Worm (Caenorhabditis elegans) whole organism, L4 larva: ENCODE data around the gene tat-3.

ENCODE experiments used
- F26F4.8 ChIP-seq: fragments of 200-800 bp; sonication (Bioruptor generic); conservative IDR thresholded peaks from 2 replicates; pipeline ENCODE4 v1.3.6; 2022; ENCODE audit warnings: missing genetic modification characterization, missing compliant biosample characterization
- F37D6.2 ChIP-seq: sonication (generic microtip); optimal IDR thresholded peaks from 2 replicates; lab custom pipeline; 2016; ENCODE audit warnings: mild to moderate bottlenecking, missing genetic modification characterization, missing compliant biosample characterization
- F49E8.2 ChIP-seq: sonication (generic microtip); optimal IDR thresholded peaks from 2 replicates; lab custom pipeline; 2016; ENCODE audit warnings: missing compliant biosample characterization, mild to moderate bottlenecking, missing genetic modification characterization, borderline replicate concordance
- R02D3.7 ChIP-seq: fragments of 150-350 bp; sonication (generic microtip); optimal IDR thresholded peaks from 3 replicates; lab custom pipeline; 2014; ENCODE audit warnings: missing biosample characterization, missing genetic modification characterization
- T26A8.4 ChIP-seq: fragments of 200-800 bp; sonication (Bioruptor generic); IDR thresholded peaks from 2 replicates; pipeline ENCODE4 v1.3.6; 2022; ENCODE audit warnings: missing genetic modification characterization, missing compliant biosample characterization
- Y105C5A.15 ChIP-seq: fragments of 200-800 bp; sonication (Bioruptor generic); IDR thresholded peaks from 2 replicates; pipeline ENCODE4 v1.3.6; 2022; ENCODE audit warnings: missing genetic modification characterization, missing compliant biosample characterization
- Y5F2A.4 ChIP-seq: fragments of 200-800 bp; sonication (Bioruptor generic); optimal IDR thresholded peaks from 2 replicates; lab custom pipeline; 2018; ENCODE audit warnings: mild to moderate bottlenecking, missing genetic modification characterization, missing compliant biosample characterization
- Y75B8A.6 ChIP-seq: fragments of 200-800 bp; sonication (Bioruptor generic); IDR thresholded peaks from 2 replicates; pipeline ENCODE4 v1.3.6; 2022; ENCODE audit warnings: missing genetic modification reagents, missing genetic modification characterization, missing compliant biosample characterization
- ZK337.2 ChIP-seq: fragments of 200-800 bp; sonication (Bioruptor generic); IDR thresholded peaks from 2 replicates; pipeline ENCODE4 v1.3.6; 2022; ENCODE audit warnings: missing genetic modification reagents, missing genetic modification characterization, missing compliant biosample characterization
- aly-2 ChIP-seq: sonication (generic microtip); optimal IDR thresholded peaks from 2 replicates; lab custom pipeline; 2018; ENCODE audit warnings: missing biosample characterization, missing genetic modification characterization
- ama-1 ChIP-seq: fragments of 150-350 bp; optimal IDR thresholded peaks from 2 replicates; lab custom pipeline; 2014; ENCODE audit warnings: inconsistent platforms, mixed read lengths
- attf-4 ChIP-seq: sonication (generic microtip); optimal IDR thresholded peaks from 3 replicates; lab custom pipeline; 2017; ENCODE audit warnings: missing biosample characterization, missing genetic modification characterization
- ceh-20 ChIP-seq: fragments of 200-800 bp; sonication (Bioruptor generic); IDR thresholded peaks from 2 replicates; pipeline ENCODE4 v1.3.6; 2022; ENCODE audit warnings: missing genetic modification reagents, missing genetic modification characterization, missing compliant biosample characterization
- ceh-28 ChIP-seq: fragments of 150-350 bp; optimal IDR thresholded peaks from 2 replicates; lab custom pipeline; 2014; ENCODE audit warnings: missing biosample characterization, missing genetic modification reagents, missing genetic modification characterization
- ceh-44 ChIP-seq: fragments of 200-800 bp; sonication (Bioruptor generic); IDR thresholded peaks from 2 replicates; pipeline ENCODE4 v1.3.6; 2022; ENCODE audit warnings: missing genetic modification reagents, missing genetic modification characterization, missing compliant biosample characterization
- ctbp-1 ChIP-seq: fragments of 200-800 bp; sonication (Bioruptor generic); IDR thresholded peaks from 2 replicates; pipeline ENCODE4 v1.3.6; 2022; ENCODE audit warnings: missing genetic modification reagents, missing genetic modification characterization, missing compliant biosample characterization
- duxl-1 ChIP-seq: sonication (generic microtip); optimal IDR thresholded peaks from 2 replicates; lab custom pipeline; 2016; ENCODE audit warnings: mild to moderate bottlenecking, missing genetic modification characterization, moderate library complexity, missing compliant biosample characterization; ENCODE audit not compliant: poor library complexity
- egl-43 ChIP-seq: fragments of 200-800 bp; sonication (Bioruptor generic); IDR thresholded peaks from 2 replicates; pipeline ENCODE4 v1.3.6; 2022; ENCODE audit warnings: missing genetic modification reagents, missing genetic modification characterization, missing compliant biosample characterization
- fos-1 ChIP-seq: fragments of 150-350 bp; optimal IDR thresholded peaks from 2 replicates; lab custom pipeline; 2014; ENCODE audit warnings: missing biosample characterization, missing genetic modification characterization
- hif-1 ChIP-seq, 2 experiments: sonication (generic microtip); optimal IDR thresholded peaks; 2 replicates each; lab custom pipeline; 2016 to 2017; ENCODE audit warnings: missing compliant biosample characterization in 2 of 2, missing genetic modification characterization in 2 of 2, missing genetic modification reagents in 2 of 2, missing genotype in 2 of 2, mild to moderate bottlenecking in 1 of 2
- lin-1 ChIP-seq: fragments of 200-800 bp; sonication (Bioruptor generic); IDR thresholded peaks from 2 replicates; pipeline ENCODE4 v1.3.6; 2022; ENCODE audit warnings: missing genetic modification reagents, missing genetic modification characterization, missing compliant biosample characterization
- lin-13 ChIP-seq: fragments of 150-350 bp; optimal IDR thresholded peaks from 2 replicates; lab custom pipeline; 2014; ENCODE audit warnings: missing biosample characterization, missing genetic modification reagents, missing genetic modification characterization
- lin-39 ChIP-seq: fragments of 150-350 bp; optimal IDR thresholded peaks from 2 replicates; lab custom pipeline; 2014; ENCODE audit warnings: missing biosample characterization, missing genetic modification reagents, missing genetic modification characterization
- mdl-1 ChIP-seq, 2 experiments: fragments of 150-350 bp in 1 of 2; sonication (generic microtip) in 1 of 2; optimal IDR thresholded peaks; 2 replicates each; lab custom pipeline; 2014 to 2017; ENCODE audit warnings: missing biosample characterization in 2 of 2, missing genetic modification characterization in 2 of 2
- mep-1 ChIP-seq: fragments of 150-350 bp; sonication (generic microtip); optimal IDR thresholded peaks from 3 replicates; lab custom pipeline; 2014; ENCODE audit warnings: missing biosample characterization, missing genetic modification characterization
- mes-2 ChIP-seq: sonication (generic microtip); optimal IDR thresholded peaks from 2 replicates; lab custom pipeline; 2016; ENCODE audit warnings: missing genotype, mild to moderate bottlenecking, missing genetic modification characterization, missing compliant biosample characterization; ENCODE audit not compliant: poor library complexity, severe bottlenecking
- mxl-2 ChIP-seq: fragments of 200-800 bp; sonication (Bioruptor generic); conservative IDR thresholded peaks from 2 replicates; pipeline ENCODE4 v1.3.6; 2022; ENCODE audit warnings: missing genetic modification reagents, missing genetic modification characterization, missing compliant biosample characterization
- mxl-3 ChIP-seq: fragments of 200-800 bp; sonication (Bioruptor generic); optimal IDR thresholded peaks from 2 replicates; lab custom pipeline; 2018; ENCODE audit warnings: mild to moderate bottlenecking, missing genetic modification characterization, missing compliant biosample characterization
- nhr-10 ChIP-seq: fragments of 150-350 bp; optimal IDR thresholded peaks from 2 replicates; lab custom pipeline; 2014; ENCODE audit warnings: missing biosample characterization, missing genetic modification characterization
- nhr-111 ChIP-seq: fragments of 200-800 bp; sonication (Bioruptor generic); optimal IDR thresholded peaks from 2 replicates; lab custom pipeline; 2018; ENCODE audit warnings: mild to moderate bottlenecking, missing genetic modification characterization, missing compliant biosample characterization
- nhr-28 ChIP-seq: fragments of 150-350 bp; optimal IDR thresholded peaks from 2 replicates; lab custom pipeline; 2014; ENCODE audit warnings: missing biosample characterization, missing genetic modification characterization
- nhr-41 ChIP-seq: fragments of 200-800 bp; sonication (Bioruptor generic); IDR thresholded peaks from 2 replicates; pipeline ENCODE4 v1.3.6; 2022; ENCODE audit warnings: missing genetic modification reagents, missing genetic modification characterization, missing compliant biosample characterization
- nhr-42 ChIP-seq: fragments of 200-800 bp; sonication (Bioruptor generic); IDR thresholded peaks from 2 replicates; pipeline ENCODE4 v1.3.6; 2022; ENCODE audit warnings: missing genetic modification characterization, missing compliant biosample characterization
- nhr-48 ChIP-seq: sonication (generic microtip); optimal IDR thresholded peaks from 2 replicates; lab custom pipeline; 2016; ENCODE audit warnings: mild to moderate bottlenecking, missing genetic modification characterization, missing compliant biosample characterization
- nhr-6 ChIP-seq: fragments of 150-350 bp; optimal IDR thresholded peaks from 2 replicates; lab custom pipeline; 2014; ENCODE audit warnings: missing biosample characterization, missing genetic modification characterization
- nhr-77 ChIP-seq: fragments of 150-350 bp; optimal IDR thresholded peaks from 2 replicates; lab custom pipeline; 2014; ENCODE audit warnings: missing biosample characterization, missing genetic modification characterization
- pha-4 ChIP-seq, 2 experiments: fragments of 150-350 bp in 1 of 2; fragments of 200-800 bp in 1 of 2; sonication (Bioruptor generic) in 1 of 2; IDR thresholded peaks in 1 of 2; optimal IDR thresholded peaks in 1 of 2; 2 replicates each; pipeline versions ENCODE4 v1.3.6 to Lab custom; 2014 to 2022; ENCODE audit warnings: missing genetic modification characterization in 2 of 2, missing genetic modification reagents in 2 of 2, missing biosample characterization in 1 of 2, missing compliant biosample characterization in 1 of 2
- php-3 ChIP-seq: fragments of 200-800 bp; sonication (Bioruptor generic); IDR thresholded peaks from 2 replicates; pipeline ENCODE4 v1.3.6; 2022; ENCODE audit warnings: missing genetic modification reagents, missing genetic modification characterization, missing compliant biosample characterization
- pqm-1 ChIP-seq: sonication (generic microtip); optimal IDR thresholded peaks from 2 replicates; lab custom pipeline; 2017; ENCODE audit warnings: missing biosample characterization, missing genetic modification characterization
- sdz-12 ChIP-seq: fragments of 200-800 bp; sonication (Bioruptor generic); optimal IDR thresholded peaks from 2 replicates; lab custom pipeline; 2018; ENCODE audit warnings: mild to moderate bottlenecking, missing genetic modification characterization, missing compliant biosample characterization
- set-16 ChIP-seq: fragments of 200-800 bp; sonication (Bioruptor generic); IDR thresholded peaks from 2 replicates; pipeline ENCODE4 v1.3.6; 2022; ENCODE audit warnings: missing genetic modification reagents, missing genetic modification characterization, missing compliant biosample characterization
- skn-1 ChIP-seq: fragments of 150-350 bp; optimal IDR thresholded peaks from 2 replicates; lab custom pipeline; 2014; ENCODE audit warnings: missing biosample characterization, missing genetic modification characterization
- snpc-4 ChIP-seq: fragments of 150-350 bp; optimal IDR thresholded peaks from 2 replicates; lab custom pipeline; 2014; ENCODE audit warnings: missing biosample characterization, missing genetic modification characterization
- spr-1 ChIP-seq: sonication (generic microtip); optimal IDR thresholded peaks from 2 replicates; lab custom pipeline; 2016; ENCODE audit warnings: mild to moderate bottlenecking, missing genetic modification characterization, missing compliant biosample characterization
- tra-1 ChIP-seq: fragments of 200-800 bp; sonication (Bioruptor generic); IDR thresholded peaks from 2 replicates; pipeline ENCODE4 v1.3.6; 2022; ENCODE audit warnings: missing genetic modification reagents, missing genetic modification characterization, missing compliant biosample characterization
- unc-130 ChIP-seq: sonication (generic microtip); optimal IDR thresholded peaks from 2 replicates; lab custom pipeline; 2016; ENCODE audit warnings: missing genetic modification reagents, missing genetic modification characterization, missing compliant biosample characterization
- unc-39 ChIP-seq: sonication (generic microtip); optimal IDR thresholded peaks from 2 replicates; lab custom pipeline; 2017; ENCODE audit warnings: missing biosample characterization, missing genetic modification characterization
- unc-62 ChIP-seq, 3 experiments: fragments of 150-350 bp in 1 of 3; sonication (generic microtip); optimal IDR thresholded peaks in 2 of 3; peaks in 1 of 3; 1 replicate in 1 of 3; 2 replicates in 2 of 3; lab custom pipeline; 2014 to 2017; ENCODE audit warnings: missing biosample characterization in 3 of 3, missing genetic modification characterization in 3 of 3, missing genetic modification reagents in 3 of 3, missing genotype in 1 of 3
- zfp-3 ChIP-seq: fragments of 200-800 bp; sonication (Bioruptor generic); conservative IDR thresholded peaks from 2 replicates; pipeline ENCODE4 v1.3.6; 2022; ENCODE audit warnings: missing genetic modification reagents, missing genetic modification characterization, missing compliant biosample characterization
- ztf-7 ChIP-seq: fragments of 150-350 bp; optimal IDR thresholded peaks from 2 replicates; lab custom pipeline; 2014; ENCODE audit warnings: missing biosample characterization, missing genetic modification characterization

The tat-3 gene

DNA sequence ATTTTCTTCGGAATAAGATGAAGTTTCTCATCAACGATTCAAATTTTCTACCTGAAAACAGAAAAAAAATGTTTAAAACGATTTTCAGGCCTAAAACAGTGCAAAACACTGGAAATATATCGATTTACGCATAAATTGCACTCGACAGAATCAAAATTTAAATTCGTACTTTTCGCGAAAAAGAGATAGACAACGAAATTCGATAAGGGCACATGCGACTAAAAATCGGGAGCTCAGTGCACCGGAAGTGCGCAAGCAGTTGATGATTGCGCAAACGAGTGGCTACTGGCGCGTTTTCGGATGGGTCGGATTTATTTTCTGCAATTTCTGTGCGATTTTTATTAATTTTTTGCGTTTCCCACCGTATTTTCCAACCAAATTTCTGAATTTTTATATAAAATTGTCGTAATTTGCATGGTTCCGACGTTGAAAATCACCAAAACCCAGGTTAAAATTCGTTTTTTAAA is 23.5 kb downstream of the tat-3 start, which contains the start of the genes Y39A1A.21 and Y39A1A.22 (continued):
- no peak for TF ChIP-seq nhr-41 (GFP tag; lab: Robert Waterston, UW)
- no peak for TF ChIP-seq mxl-3 (GFP tag; lab: Kevin White, UChicago)
- 0 out of 2 replicates have a peak, but pooled peaks have one; percentile 30 for TF ChIP-seq ctbp-1 (GFP tag; lab: Robert Waterston, UW)
- TF ChIP-seq set-16: no peak
- no peak for TF ChIP-seq skn-1 (tag; lab: Kevin White, UChicago)
- TF ChIP-seq nhr-28 (tag; lab: Kevin White, UChicago): peak; percentile 56
- TF ChIP-seq mep-1 (tag; lab: Kevin White, UChicago): peak; percentile 81
- TF ChIP-seq mxl-2: no peak
- no peak for TF ChIP-seq sdz-12 (GFP tag; lab: Kevin White, UChicago)
- TF ChIP-seq pqm-1 (tag; lab: Kevin White, UChicago): peak; percentile 18
- no peak for TF ChIP-seq ceh-28 (tag; lab: Kevin White, UChicago)
- no peak for TF ChIP-seq snpc-4 (tag; lab: Kevin White, UChicago)
- TF ChIP-seq egl-43: peak; percentile 71
- TF ChIP-seq Y75B8A.6 (GFP tag; lab: Robert Waterston, UW): no peak
- no peak for TF ChIP-seq ceh-44 (GFP tag; lab: Robert Waterston, UW)
- peak; percentile 27 for TF ChIP-seq F49E8.2 (tag; lab: Kevin White, UChicago)
- peak; percentile 58 for TF ChIP-seq F37D6.2 (tag; lab: Kevin White, UChicago)
- peak; percentile 53 for TF ChIP-seq ztf-7
- TF ChIP-seq ama-1: no peak
- no peak for TF ChIP-seq lin-1 (GFP tag; lab: Robert Waterston, UW)
- TF ChIP-seq mes-2: peak; percentile 84
- TF ChIP-seq mdl-1 (tag; optimal IDR thresholded peaks at IDR 0.05; lab: Kevin White, UChicago): peak in 1 of 2 experiments; percentile 38
- 0 out of 2 replicates have a peak, but pooled peaks have one; percentile 45 for TF ChIP-seq pha-4 (GFP tag; IDR thresholded peaks at IDR 0.05; lab: Robert Waterston, UW)
- no peak for TF ChIP-seq pha-4 (tag; optimal IDR thresholded peaks at IDR 0.05; lab: Kevin White, UChicago)
- no peak for TF ChIP-seq unc-39
- TF ChIP-seq Y5F2A.4: no peak
- peak; percentile 61; the same call in 1 of the 2 replicates for TF ChIP-seq tra-1 (GFP tag; lab: Robert Waterston, UW)
- no peak for TF ChIP-seq fos-1 (tag; lab: Kevin White, UChicago)
- peak; percentile 7 for TF ChIP-seq lin-13 (GFP tag; lab: Kevin White, UChicago)
- TF ChIP-seq T26A8.4 (GFP tag; lab: Robert Waterston, UW): peak; percentile 86
- TF ChIP-seq php-3: no peak
- TF ChIP-seq nhr-10 (tag; lab: Kevin White, UChicago): no peak
- no peak; the same call in 1 of the 2 replicates for TF ChIP-seq nhr-42 (GFP tag; lab: Robert Waterston, UW)
- peak; percentile 63; the same call in 1 of the 2 replicates for TF ChIP-seq ceh-20 (GFP tag; lab: Robert Waterston, UW)
- peak; percentile 63 for TF ChIP-seq nhr-77 (tag; lab: Kevin White, UChicago)
- TF ChIP-seq R02D3.7 (tag; lab: Kevin White, UChicago): no peak
- TF ChIP-seq aly-2 (tag; lab: Kevin White, UChicago): no peak
- TF ChIP-seq zfp-3: no peak
- TF ChIP-seq nhr-48 (tag; lab: Kevin White, UChicago): peak; percentile 62
- TF ChIP-seq unc-62 (GFP tag; optimal IDR thresholded peaks at IDR 0.05 in 1 of 2; lab: Kevin White, UChicago): no peak
- TF ChIP-seq unc-62 (tag; optimal IDR thresholded peaks at IDR 0.05; lab: Kevin White, UChicago): no peak
- peak; percentile 68 for TF ChIP-seq nhr-6 (tag; lab: Kevin White, UChicago)
- no peak for TF ChIP-seq Y105C5A.15 (GFP tag; lab: Robert Waterston, UW)
- no peak for TF ChIP-seq nhr-111 (GFP tag; lab: Kevin White, UChicago)
- 0 out of 2 replicates have a peak, but pooled peaks have one; percentile 43 for TF ChIP-seq ZK337.2
- peak in 1 of 2 experiments; percentile 60 for TF ChIP-seq hif-1 (tag; optimal IDR thresholded peaks at IDR 0.05; lab: Kevin White, UChicago)
- TF ChIP-seq attf-4 (tag; lab: Kevin White, UChicago): no peak
- TF ChIP-seq unc-130: peak; percentile 8
- peak; percentile 44 for TF ChIP-seq duxl-1 (tag; lab: Kevin White, UChicago)
- TF ChIP-seq lin-39 (tag; lab: Kevin White, UChicago): no peak
- peak; percentile 62 for TF ChIP-seq spr-1 (tag; lab: Kevin White, UChicago)
- TF ChIP-seq F26F4.8: no peak
